Fruit fly (Drosophila melanogaster): Measurements from ENCODE around the gene CG6511.
A peak's percentile ranks its signal among the peaks of the same experiment; 100 is the strongest.

The CG6511 gene

dm6 chr3L:8716013-8716412 is 5.1 kb upstream of the CG6511 start (continued):
- TF ChIP-seq CG9139 (GFP tag; optimal IDR thresholded peaks at IDR 0.05): no peak
- TF ChIP-seq CG6276 (GFP tag; optimal IDR thresholded peaks at IDR 0.05): peak; percentile 9
- TF ChIP-seq spab (GFP tag; optimal IDR thresholded peaks at IDR 0.05): no peak
- TF ChIP-seq Hr4 (GFP tag; optimal IDR thresholded peaks at IDR 0.05): peak; percentile 50
- TF ChIP-seq CG16779 (tag; optimal IDR thresholded peaks at IDR 0.05): no peak
- TF ChIP-seq cyc (GFP tag; optimal IDR thresholded peaks at IDR 0.05): peak; percentile 52
- TF ChIP-seq CG3032 (tag; optimal IDR thresholded peaks at IDR 0.05): peak; percentile 23

dm6 chr3L:8718602-8719001 is 2.5 kb upstream of the CG6511 start:
- TF ChIP-seq CG11902 (GFP tag; optimal IDR thresholded peaks at IDR 0.05) (no peak), Eip78C (GFP tag) (peak; percentile 36), dsx (GFP tag; optimal IDR thresholded peaks at IDR 0.05; ENCODE audit: poor library complexity, severe bottlenecking) (no peak), fkh (GFP tag; optimal IDR thresholded peaks at IDR 0.05) (no peak), svp (GFP tag) (peak; percentile 22), CG16779 (tag; optimal IDR thresholded peaks at IDR 0.05) (no peak), CG6163 (GFP tag; IDR thresholded peaks at IDR 0.05) (no peak), cyc (GFP tag; optimal IDR thresholded peaks at IDR 0.05) (peak; percentile 13), CG6792 (GFP tag; optimal IDR thresholded peaks at IDR 0.05) (no peak), Met (GFP tag; optimal IDR thresholded peaks at IDR 0.05) (peak; percentile 13), Hr38 (GFP tag; optimal IDR thresholded peaks at IDR 0.05) (no peak), OdsH (GFP tag; optimal IDR thresholded peaks at IDR 0.05) (no peak), esn (GFP tag; optimal IDR thresholded peaks at IDR 0.05) (peak; percentile 12), spab (GFP tag; optimal IDR thresholded peaks at IDR 0.05) (no peak), Sox14 (GFP tag; optimal IDR thresholded peaks at IDR 0.05) (no peak), Smox (GFP tag; optimal IDR thresholded peaks at IDR 0.05) (no peak), salr (GFP tag; optimal IDR thresholded peaks at IDR 0.05) (no peak), CG3919 (GFP tag; optimal IDR thresholded peaks at IDR 0.05) (peak; percentile 6), CG1621 (tag; optimal IDR thresholded peaks at IDR 0.05) (no peak), CG31627 (GFP tag; optimal IDR thresholded peaks at IDR 0.05) (no peak), CG8632 (GFP tag; optimal IDR thresholded peaks at IDR 0.05) (no peak), CG10669 (GFP tag; optimal IDR thresholded peaks at IDR 0.05) (no peak)

dm6 chr3L:8719990-8720559 is 1.0 kb upstream of the CG6511 start, which contains the start of gene SrpRbeta:
SrpRbeta (minus strand) TSS chr3L:8720225.
- TF ChIP-seq CG8119 (GFP tag; IDR thresholded peaks at IDR 0.05) (no peak), Blimp-1 (GFP tag; optimal IDR thresholded peaks at IDR 0.05) (no peak), fkh (GFP tag; optimal IDR thresholded peaks at IDR 0.05) (no peak), Hr39 (GFP tag; optimal IDR thresholded peaks at IDR 0.05) (no peak), svp (GFP tag) (no peak), esn (GFP tag; optimal IDR thresholded peaks at IDR 0.05) (peak; percentile 59), CG3032 (tag; optimal IDR thresholded peaks at IDR 0.05) (no peak), CG6808 (GFP tag; optimal IDR thresholded peaks at IDR 0.05) (peak; percentile 7), Sox14 (GFP tag; optimal IDR thresholded peaks at IDR 0.05) (peak; percentile 11), acj6 (GFP tag; optimal IDR thresholded peaks at IDR 0.05) (no peak), CG10631 (GFP tag; optimal IDR thresholded peaks at IDR 0.05) (no peak), Eip75B (GFP tag; optimal IDR thresholded peaks at IDR 0.05) (no peak), CG6792 (GFP tag; optimal IDR thresholded peaks at IDR 0.05) (no peak), CG11762 (GFP tag; optimal IDR thresholded peaks at IDR 0.05; ENCODE audit: insufficient read depth) (no peak), CG31627 (GFP tag; optimal IDR thresholded peaks at IDR 0.05) (peak; percentile 12), CG32006 (GFP tag; optimal IDR thresholded peaks at IDR 0.05) (no peak), CG9139 (GFP tag; optimal IDR thresholded peaks at IDR 0.05) (no peak), achi (GFP tag; optimal IDR thresholded peaks at IDR 0.05) (peak; percentile 26), Hr38 (GFP tag; optimal IDR thresholded peaks at IDR 0.05) (no peak), CG16779 (tag; optimal IDR thresholded peaks at IDR 0.05) (no peak), Eip78C (GFP tag) (peak; percentile 46), fd85E (GFP tag; optimal IDR thresholded peaks at IDR 0.05) (no peak), CG8632 (GFP tag; optimal IDR thresholded peaks at IDR 0.05) (no peak), ss (GFP tag; optimal IDR thresholded peaks at IDR 0.05) (peak in 1 of 2 experiments; percentile 35), Hr4 (GFP tag; optimal IDR thresholded peaks at IDR 0.05) (no peak), topi (GFP tag; optimal IDR thresholded peaks at IDR 0.05) (peak; percentile 49), lz (GFP tag; optimal IDR thresholded peaks at IDR 0.05) (peak; percentile 40), CG11294 (GFP tag; IDR thresholded peaks at IDR 0.05) (no peak), Ets96B (tag; optimal IDR thresholded peaks at IDR 0.05) (no peak), Sox15 (GFP tag; optimal IDR thresholded peaks at IDR 0.05) (no peak), CG11902 (GFP tag; optimal IDR thresholded peaks at IDR 0.05) (no peak), Lpt (GFP tag; optimal IDR thresholded peaks at IDR 0.05) (no peak), CG3919 (GFP tag; optimal IDR thresholded peaks at IDR 0.05) (peak; percentile 49), eg (GFP tag; IDR thresholded peaks at IDR 0.05) (peak; percentile 22; the same call in 1 of the 3 replicates), CG8319 (GFP tag; optimal IDR thresholded peaks at IDR 0.05) (no peak)
